Worm (Caenorhabditis elegans) whole organism, late embryonic: ENCODE data around the gene K02C4.3.

Source experiments
- C08G9.2 ChIP-seq: sonication (generic microtip); optimal IDR thresholded peaks from 2 replicates; lab custom pipeline; 2016; ENCODE audit warnings: mild to moderate bottlenecking, missing genetic modification characterization, moderate library complexity, missing compliant biosample characterization
- F13H6.1 ChIP-seq: sonication (generic microtip); optimal IDR thresholded peaks from 2 replicates; lab custom pipeline; 2016; ENCODE audit warnings: missing genetic modification characterization, missing compliant biosample characterization
- K09A11.1 ChIP-seq: sonication (generic microtip); optimal IDR thresholded peaks from 2 replicates; lab custom pipeline; 2017; ENCODE audit warnings: antibody characterized with exemption, mild to moderate bottlenecking, missing genetic modification characterization, missing compliant biosample characterization; ENCODE audit not compliant: insufficient read depth
- T23F11.4 ChIP-seq: fragments of 200-800 bp; sonication (Bioruptor generic); optimal IDR thresholded peaks from 2 replicates; lab custom pipeline; 2018; ENCODE audit warnings: mild to moderate bottlenecking, missing genetic modification characterization, missing compliant biosample characterization
- ahr-1 ChIP-seq: sonication (generic microtip); optimal IDR thresholded peaks from 2 replicates; lab custom pipeline; 2016; ENCODE audit warnings: missing genetic modification characterization, missing compliant biosample characterization
- ceh-14 ChIP-seq: sonication (generic microtip); optimal IDR thresholded peaks from 2 replicates; lab custom pipeline; 2016; ENCODE audit warnings: missing genotype, missing genetic modification characterization, missing compliant biosample characterization
- ceh-18 ChIP-seq: sonication (generic microtip); optimal IDR thresholded peaks from 2 replicates; lab custom pipeline; 2016; ENCODE audit warnings: missing genetic modification characterization, missing compliant biosample characterization
- ceh-30 ChIP-seq: fragments of 150-350 bp; optimal IDR thresholded peaks from 2 replicates; lab custom pipeline; 2014; ENCODE audit warnings: missing biosample characterization, missing genetic modification characterization
- ceh-31 ChIP-seq: sonication (generic microtip); optimal IDR thresholded peaks from 2 replicates; lab custom pipeline; 2016; ENCODE audit warnings: missing genetic modification characterization, missing compliant biosample characterization
- ceh-34 ChIP-seq: sonication (generic microtip); optimal IDR thresholded peaks from 2 replicates; lab custom pipeline; 2016; ENCODE audit warnings: mild to moderate bottlenecking, missing genetic modification characterization, missing compliant biosample characterization
- ceh-6 ChIP-seq: fragments of 200-800 bp; sonication (Bioruptor generic); optimal IDR thresholded peaks from 2 replicates; lab custom pipeline; 2018; ENCODE audit warnings: mild to moderate bottlenecking, missing genetic modification characterization, missing compliant biosample characterization
- ceh-9 ChIP-seq: sonication (generic microtip); optimal IDR thresholded peaks from 2 replicates; lab custom pipeline; 2016; ENCODE audit warnings: mild to moderate bottlenecking, missing genetic modification characterization, inconsistent platforms, missing compliant biosample characterization
- dmd-4 ChIP-seq: sonication (generic microtip); optimal IDR thresholded peaks from 2 replicates; lab custom pipeline; 2016; ENCODE audit warnings: borderline replicate concordance, missing genetic modification characterization, missing compliant biosample characterization
- dve-1 ChIP-seq: sonication (generic microtip); optimal IDR thresholded peaks from 2 replicates; lab custom pipeline; 2017; ENCODE audit warnings: antibody characterized with exemption, mild to moderate bottlenecking, missing genetic modification characterization, missing compliant biosample characterization
- elt-2 ChIP-seq: sonication (generic microtip); optimal IDR thresholded peaks from 2 replicates; lab custom pipeline; 2016; ENCODE audit warnings: missing genetic modification reagents, missing genetic modification characterization, missing compliant biosample characterization
- elt-4 ChIP-seq: sonication (generic microtip); optimal IDR thresholded peaks from 2 replicates; lab custom pipeline; 2016; ENCODE audit warnings: missing genetic modification characterization, missing compliant biosample characterization
- ets-4 ChIP-seq: sonication (generic microtip); optimal IDR thresholded peaks from 2 replicates; lab custom pipeline; 2016; ENCODE audit warnings: missing genetic modification characterization, missing compliant biosample characterization
- eyg-1 ChIP-seq: sonication (generic microtip); optimal IDR thresholded peaks from 2 replicates; lab custom pipeline; 2016; ENCODE audit warnings: missing genotype, missing genetic modification characterization, missing compliant biosample characterization
- fkh-6 ChIP-seq: sonication (generic microtip); optimal IDR thresholded peaks from 2 replicates; lab custom pipeline; 2016; ENCODE audit warnings: missing genetic modification characterization, missing compliant biosample characterization
- gmeb-2 ChIP-seq: sonication (generic microtip); optimal IDR thresholded peaks from 2 replicates; lab custom pipeline; 2016; ENCODE audit warnings: missing genetic modification characterization, inconsistent platforms, missing compliant biosample characterization
- hlh-6 ChIP-seq: sonication (generic microtip); optimal IDR thresholded peaks from 2 replicates; lab custom pipeline; 2016; ENCODE audit warnings: missing genotype, missing genetic modification characterization, missing compliant biosample characterization
- lin-11 ChIP-seq: fragments of 200-800 bp; sonication (Bioruptor generic); optimal IDR thresholded peaks from 2 replicates; lab custom pipeline; 2018; ENCODE audit warnings: mild to moderate bottlenecking, missing genetic modification characterization, missing compliant biosample characterization
- mec-3 ChIP-seq: sonication (generic microtip); optimal IDR thresholded peaks from 2 replicates; lab custom pipeline; 2016; ENCODE audit warnings: borderline replicate concordance, missing genetic modification characterization, missing compliant biosample characterization
- nfya-1 ChIP-seq: sonication (generic microtip); optimal IDR thresholded peaks from 2 replicates; lab custom pipeline; 2017; ENCODE audit warnings: missing genetic modification characterization, mild to moderate bottlenecking, missing compliant biosample characterization, antibody characterized with exemption, moderate library complexity
- nhr-11 ChIP-seq: fragments of 150-350 bp; optimal IDR thresholded peaks from 2 replicates; lab custom pipeline; 2014; ENCODE audit warnings: missing biosample characterization, missing genetic modification characterization
- nhr-232 ChIP-seq: sonication (generic microtip); optimal IDR thresholded peaks from 2 replicates; lab custom pipeline; 2016; ENCODE audit warnings: missing genetic modification characterization, missing compliant biosample characterization
- npax-4 ChIP-seq: sonication (generic microtip); optimal IDR thresholded peaks from 2 replicates; lab custom pipeline; 2016; ENCODE audit warnings: missing genetic modification characterization, missing compliant biosample characterization
- pag-3 ChIP-seq: sonication (generic microtip); optimal IDR thresholded peaks from 2 replicates; lab custom pipeline; 2016; ENCODE audit warnings: missing compliant biosample characterization, missing genetic modification characterization, borderline replicate concordance
- pat-9 ChIP-seq: fragments of 200-800 bp; sonication (Bioruptor generic); optimal IDR thresholded peaks from 2 replicates; lab custom pipeline; 2018; ENCODE audit warnings: mild to moderate bottlenecking, missing genetic modification characterization, moderate library complexity, missing compliant biosample characterization
- pax-1 ChIP-seq: fragments of 150-350 bp; optimal IDR thresholded peaks from 2 replicates; lab custom pipeline; 2014; ENCODE audit warnings: missing biosample characterization, missing genetic modification characterization
- pros-1 ChIP-seq: fragments of 150-350 bp; optimal IDR thresholded peaks from 2 replicates; lab custom pipeline; 2014; ENCODE audit warnings: missing biosample characterization, missing genetic modification reagents, missing genetic modification characterization
- sox-4 ChIP-seq: sonication (generic microtip); optimal IDR thresholded peaks from 2 replicates; lab custom pipeline; 2017; ENCODE audit warnings: mild to moderate bottlenecking, missing genetic modification characterization, inconsistent platforms, missing compliant biosample characterization
- tbx-7 ChIP-seq: sonication (generic microtip); optimal IDR thresholded peaks from 2 replicates; lab custom pipeline; 2016; ENCODE audit warnings: missing genotype, missing genetic modification characterization, missing compliant biosample characterization
- ttx-3 ChIP-seq: sonication (generic microtip); optimal IDR thresholded peaks from 2 replicates; lab custom pipeline; 2016; ENCODE audit warnings: missing genetic modification reagents, missing genetic modification characterization, missing compliant biosample characterization
- unc-3 ChIP-seq, 2 experiments: fragments of 200-800 bp in 1 of 2; sonication (Bioruptor generic) in 1 of 2; sonication (generic microtip) in 1 of 2; conservative IDR thresholded peaks in 1 of 2; optimal IDR thresholded peaks in 1 of 2; 2 replicates each; pipeline versions ENCODE4 v1.3.6 to Lab custom; 2016 to 2022; ENCODE audit warnings: missing compliant biosample characterization in 2 of 2, missing genetic modification characterization in 2 of 2, missing genetic modification reagents in 1 of 2
- unc-42 ChIP-seq: sonication (generic microtip); optimal IDR thresholded peaks from 2 replicates; lab custom pipeline; 2016; ENCODE audit warnings: missing genotype, missing genetic modification characterization, missing compliant biosample characterization
- unc-55 ChIP-seq: sonication (generic microtip); optimal IDR thresholded peaks from 2 replicates; lab custom pipeline; 2017; ENCODE audit warnings: missing biosample characterization, missing genetic modification reagents, missing genetic modification characterization
- unc-86 ChIP-seq: sonication (generic microtip); optimal IDR thresholded peaks from 2 replicates; lab custom pipeline; 2016; ENCODE audit warnings: missing genetic modification characterization, missing compliant biosample characterization
- zip-5 ChIP-seq: sonication (generic microtip); optimal IDR thresholded peaks from 2 replicates; lab custom pipeline; 2016; ENCODE audit warnings: missing genetic modification characterization, missing compliant biosample characterization

The K02C4.3 gene

DNA sequence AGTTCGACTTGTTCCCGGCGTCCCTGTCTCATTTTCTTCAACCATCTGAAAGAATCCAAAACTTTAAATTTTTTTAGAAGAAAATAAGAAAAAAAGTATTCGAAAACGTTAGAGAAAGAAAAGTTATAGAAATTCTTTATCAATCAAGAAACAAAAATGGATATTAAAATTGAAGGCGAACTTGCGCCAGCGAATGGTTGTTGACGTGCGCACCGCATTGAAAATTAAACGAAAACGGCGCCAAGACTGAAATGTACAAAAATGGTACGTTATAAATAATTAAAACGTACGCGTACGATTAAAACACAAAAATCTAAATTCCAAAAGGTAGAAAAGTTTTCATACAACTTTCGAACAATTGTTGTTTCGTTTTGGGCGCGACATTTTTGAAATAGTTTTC is at the start of gene K02C4.3:
TSS of gene K02C4.3 (minus strand) at position 51 of the 400 bp plus-strand sequence.
- TF ChIP-seq ceh-31 (tag; lab: Kevin White, UChicago) (peak; percentile 25), unc-42 (tag; lab: Kevin White, UChicago) (peak; percentile 43), elt-2 (tag; lab: Kevin White, UChicago) (peak; percentile 0), nfya-1 (peak; percentile 23), gmeb-2 (tag; lab: Kevin White, UChicago) (no peak)
- TF ChIP-seq, all 69 proteins: peak for 4

DNA sequence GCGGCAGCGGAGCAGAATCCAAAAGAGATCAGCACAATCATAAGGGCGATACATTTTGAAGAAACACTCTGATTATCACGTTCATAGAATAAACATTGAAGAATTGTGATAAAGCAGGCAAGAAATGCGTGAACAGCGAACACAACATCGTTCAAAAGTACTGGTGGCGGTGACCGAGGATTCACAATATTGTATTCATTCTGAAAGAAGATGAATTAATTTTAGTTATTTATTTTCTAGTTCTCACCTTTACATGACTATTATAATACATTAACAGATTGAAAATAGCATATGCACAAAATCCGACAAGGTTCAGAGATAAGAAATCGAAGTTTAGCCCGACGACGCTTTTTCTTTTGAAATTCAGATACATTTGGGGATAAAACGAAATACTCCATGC is 49.3 kb upstream of the K02C4.3 start:
- TF ChIP-seq ceh-14 (tag; lab: Kevin White, UChicago) (no peak), unc-86 (tag; lab: Kevin White, UChicago) (no peak), pax-1 (tag; lab: Kevin White, UChicago) (no peak), fkh-6 (tag; lab: Kevin White, UChicago) (no peak), T23F11.4 (GFP tag; lab: Kevin White, UChicago) (no peak), nhr-232 (tag; lab: Kevin White, UChicago) (no peak), lin-11 (no peak)

DNA sequence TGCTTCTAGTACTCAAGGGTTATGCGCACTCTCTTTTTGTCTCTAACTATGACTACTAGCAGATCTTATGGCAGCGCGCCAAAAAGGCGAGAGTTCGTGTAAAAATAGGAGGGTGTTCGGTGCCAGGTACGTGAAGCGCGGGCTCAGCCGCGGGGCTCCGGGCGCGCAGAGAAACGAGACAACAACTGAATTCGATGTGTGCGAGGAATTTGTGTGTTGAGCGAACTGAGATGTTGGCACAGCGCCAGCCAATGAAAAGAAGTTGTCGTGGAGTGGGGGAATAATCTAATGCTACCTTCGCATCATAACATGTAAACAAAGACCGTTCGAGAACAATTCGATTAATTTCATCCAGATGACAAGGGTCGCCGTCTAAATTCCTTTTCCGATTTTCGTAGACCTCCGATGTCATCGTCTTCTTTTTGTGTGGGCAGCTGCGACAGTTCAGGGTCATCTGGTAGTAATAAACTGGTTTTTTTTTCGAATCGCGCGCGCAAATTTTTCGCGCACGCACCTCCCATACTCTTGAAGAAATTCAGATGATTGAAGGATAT is 44.8 kb upstream of the K02C4.3 start:
- TF ChIP-seq F13H6.1 (tag; lab: Kevin White, UChicago): no peak
- TF ChIP-seq mec-3: no peak
- peak; percentile 16 for TF ChIP-seq nfya-1
- peak; percentile 3 for TF ChIP-seq fkh-6 (tag; lab: Kevin White, UChicago)
- TF ChIP-seq sox-4: no peak
- TF ChIP-seq pros-1 (tag; lab: Kevin White, UChicago): no peak
- TF ChIP-seq C08G9.2 (tag; lab: Kevin White, UChicago): no peak
- TF ChIP-seq dmd-4 (tag; lab: Kevin White, UChicago): no peak
- TF ChIP-seq npax-4 (tag; lab: Kevin White, UChicago): no peak
- TF ChIP-seq ahr-1 (tag; lab: Kevin White, UChicago): no peak
- TF ChIP-seq dve-1 (tag; lab: Kevin White, UChicago): no peak
- TF ChIP-seq pat-9: no peak
- TF ChIP-seq ceh-18 (tag; lab: Kevin White, UChicago): peak; percentile 5
- no peak for TF ChIP-seq unc-55
- no peak for TF ChIP-seq pag-3 (tag; lab: Kevin White, UChicago)
- TF ChIP-seq tbx-7 (tag; lab: Kevin White, UChicago): no peak
- no peak for TF ChIP-seq ceh-9 (tag; lab: Kevin White, UChicago)
- TF ChIP-seq eyg-1 (tag; lab: Kevin White, UChicago): no peak
- no peak for TF ChIP-seq K09A11.1 (tag; lab: Kevin White, UChicago)
- TF ChIP-seq elt-2 (tag; lab: Kevin White, UChicago): no peak
- no peak for TF ChIP-seq gmeb-2 (tag; lab: Kevin White, UChicago)
- TF ChIP-seq ets-4 (tag; lab: Kevin White, UChicago): no peak
- no peak for TF ChIP-seq hlh-6 (tag; lab: Kevin White, UChicago)
- TF ChIP-seq ceh-34 (tag; lab: Kevin White, UChicago): no peak
- TF ChIP-seq unc-42 (tag; lab: Kevin White, UChicago): peak; percentile 8
- peak; percentile 35 for TF ChIP-seq ceh-6
- no peak for TF ChIP-seq ceh-30
- peak; percentile 43 for TF ChIP-seq elt-4
- no peak for TF ChIP-seq ttx-3
- TF ChIP-seq zip-5 (tag; lab: Kevin White, UChicago): no peak
- no peak for TF ChIP-seq unc-3 (GFP tag; conservative IDR thresholded peaks at IDR 0.05; lab: Robert Waterston, UW)
- no peak for TF ChIP-seq unc-3 (tag; optimal IDR thresholded peaks at IDR 0.05; lab: Kevin White, UChicago)
- no peak for TF ChIP-seq nhr-232 (tag; lab: Kevin White, UChicago)
- TF ChIP-seq ceh-14 (tag; lab: Kevin White, UChicago): no peak
- TF ChIP-seq nhr-11 (tag; lab: Kevin White, UChicago): no peak
